Worm (Caenorhabditis elegans) whole organism, late embryonic: ENCODE data around the gene cyh-1.

ENCODE experiments used
- C08G9.2 ChIP-seq: sonication (generic microtip); optimal IDR thresholded peaks from 2 replicates; lab custom pipeline; 2016; ENCODE audit warnings: mild to moderate bottlenecking, missing genetic modification characterization, moderate library complexity, missing compliant biosample characterization
- ama-1 ChIP-seq: fragments of 150-350 bp; optimal IDR thresholded peaks from 2 replicates; lab custom pipeline; 2014
- ceh-22 ChIP-seq: sonication (generic microtip); optimal IDR thresholded peaks from 2 replicates; lab custom pipeline; 2017; ENCODE audit warnings: missing biosample characterization, missing genetic modification characterization
- dmd-4 ChIP-seq: sonication (generic microtip); optimal IDR thresholded peaks from 2 replicates; lab custom pipeline; 2016; ENCODE audit warnings: borderline replicate concordance, missing genetic modification characterization, missing compliant biosample characterization
- pag-3 ChIP-seq: sonication (generic microtip); optimal IDR thresholded peaks from 2 replicates; lab custom pipeline; 2016; ENCODE audit warnings: missing compliant biosample characterization, missing genetic modification characterization, borderline replicate concordance

ce11 chrII:3472817-3473216 lies 32.0 kb upstream of the cyh-1 start, which contains the start of gene Y49F6B.6:
- TF ChIP-seq pag-3 (tag; lab: Kevin White, UChicago) (no peak), dmd-4 (tag; lab: Kevin White, UChicago) (no peak), ama-1 (lab: Kevin White, UChicago) (no peak), C08G9.2 (no peak), ceh-22 (tag; lab: Kevin White, UChicago) (no peak)
